Fruit fly (Drosophila melanogaster) whole organism, wandering third instar larva: ENCODE results near the gene shv.

ENCODE experiments used
- Abd-B ChIP-seq: fragments of >200 bp; optimal IDR thresholded peaks from 2 replicates; lab custom pipeline; 2017; ENCODE audit warnings: missing biosample characterization, missing genetic modification characterization
- CG32264 ChIP-seq: fragments of 200-800 bp; sonication (Bioruptor generic); optimal IDR thresholded peaks from 2 replicates; lab custom pipeline; 2016; ENCODE audit warnings: missing biosample characterization, missing genetic modification characterization
- CG9705 ChIP-seq: fragments of 200-800 bp; sonication (Bioruptor generic); optimal IDR thresholded peaks from 2 replicates; lab custom pipeline; 2018; ENCODE audit warnings: missing biosample characterization, mild to moderate bottlenecking, missing genetic modification characterization
- CrebA ChIP-seq: fragments of 200-800 bp; sonication (Bioruptor generic); optimal IDR thresholded peaks from 2 replicates; lab custom pipeline; 2016; ENCODE audit warnings: missing biosample characterization, mild to moderate bottlenecking, missing genetic modification characterization, borderline replicate concordance
- Dfd ChIP-seq: fragments of >200 bp; optimal IDR thresholded peaks from 2 replicates; lab custom pipeline; 2017; ENCODE audit warnings: missing biosample characterization, missing genetic modification characterization
- Dif ChIP-seq: fragments of 200-275, 200-300 bp; sonication (Bioruptor generic); optimal IDR thresholded peaks from 2 replicates; lab custom pipeline; 2018; ENCODE audit warnings: missing biosample characterization, missing genetic modification characterization; ENCODE audit not compliant: partially characterized antibody
- GATAd ChIP-seq: sonication (Bioruptor generic); optimal IDR thresholded peaks from 2 replicates; lab custom pipeline; 2016; ENCODE audit warnings: missing biosample characterization, missing genetic modification characterization
- HLH106 ChIP-seq: fragments of 200-800 bp; optimal IDR thresholded peaks from 3 replicates; lab custom pipeline; 2019; ENCODE audit warnings: missing biosample characterization, mild to moderate bottlenecking, missing genetic modification characterization, moderate library complexity
- Hnf4 ChIP-seq: fragments of 200-800 bp; sonication (Bioruptor generic); optimal IDR thresholded peaks from 2 replicates; lab custom pipeline; 2016; ENCODE audit warnings: missing biosample characterization, mild to moderate bottlenecking, missing genetic modification characterization
- Hr78 ChIP-seq: fragments of >200 bp; optimal IDR thresholded peaks from 2 replicates; lab custom pipeline; 2017; ENCODE audit warnings: missing biosample characterization, missing genetic modification characterization
- Hr83 ChIP-seq: fragments of 200-300 bp; sonication (Bioruptor generic); optimal IDR thresholded peaks from 2 replicates; lab custom pipeline; 2016; ENCODE audit warnings: missing biosample characterization, mild to moderate bottlenecking, missing genetic modification characterization, moderate library complexity; ENCODE audit not compliant: poor library complexity, severe bottlenecking
- Jra ChIP-seq: sonication (Bioruptor generic); optimal IDR thresholded peaks from 2 replicates; lab custom pipeline; 2016; ENCODE audit warnings: missing biosample characterization, missing genetic modification characterization
- Mio ChIP-seq: sonication (Bioruptor generic); optimal IDR thresholded peaks from 2 replicates; lab custom pipeline; 2016; ENCODE audit warnings: missing biosample characterization, missing genetic modification characterization
- Myc ChIP-seq: fragments of >200 bp; optimal IDR thresholded peaks from 2 replicates; lab custom pipeline; 2017
- N ChIP-seq: fragments of >200 bp; optimal IDR thresholded peaks from 2 replicates; lab custom pipeline; 2018; ENCODE audit warnings: missing biosample characterization, missing external identifiers, missing genetic modification characterization
- OdsH ChIP-seq: fragments of 200-800 bp; sonication (Bioruptor generic); optimal IDR thresholded peaks from 2 replicates; lab custom pipeline; 2016; ENCODE audit warnings: missing biosample characterization, mild to moderate bottlenecking, missing genetic modification characterization
- Rel ChIP-seq, 2 experiments: fragments of 200-800 bp; sonication (Bioruptor generic) in 1 of 2; optimal IDR thresholded peaks; 2 replicates in 1 of 2; 3 replicates in 1 of 2; lab custom pipeline; 2016 to 2019; ENCODE audit warnings: mild to moderate bottlenecking in 2 of 2, missing biosample characterization in 2 of 2, missing genetic modification characterization in 2 of 2, moderate library complexity in 1 of 2
- Sp1 ChIP-seq: fragments of 200-800 bp; sonication (Bioruptor generic); optimal IDR thresholded peaks from 3 replicates; lab custom pipeline; 2019; ENCODE audit warnings: missing biosample characterization, mild to moderate bottlenecking, missing genetic modification characterization, moderate library complexity
- Vsx2 ChIP-seq: fragments of 200-300, 225-300 bp; sonication (Bioruptor generic); optimal IDR thresholded peaks from 2 replicates; lab custom pipeline; 2018; ENCODE audit warnings: missing biosample characterization, missing genetic modification characterization; ENCODE audit not compliant: partially characterized antibody
- br ChIP-seq: fragments of 200-800 bp; sonication (Bioruptor generic); optimal IDR thresholded peaks from 2 replicates; lab custom pipeline; 2016; ENCODE audit warnings: missing biosample characterization, missing genetic modification characterization
- brk ChIP-seq: fragments of 200-800 bp; sonication (Bioruptor generic); optimal IDR thresholded peaks from 2 replicates; lab custom pipeline; 2016; ENCODE audit warnings: missing biosample characterization, mild to moderate bottlenecking, missing genetic modification characterization
- dl ChIP-seq, 2 experiments: fragments of 175-275, 200-275 bp in 1 of 2; fragments of 200-275 bp in 1 of 2; sonication (Bioruptor generic); optimal IDR thresholded peaks; lab custom pipeline; 2018; ENCODE audit warnings: mild to moderate bottlenecking in 2 of 2, missing biosample characterization in 2 of 2, missing genetic modification characterization in 2 of 2, moderate library complexity in 2 of 2; ENCODE audit not compliant: partially characterized antibody in 2 of 2, insufficient read depth in 1 of 2
- dmrt93B ChIP-seq: fragments of 200-800 bp; sonication (Bioruptor generic); optimal IDR thresholded peaks from 2 replicates; lab custom pipeline; 2018; ENCODE audit warnings: missing biosample characterization, mild to moderate bottlenecking, missing genetic modification characterization
- dsf ChIP-seq: sonication (Bioruptor generic); optimal IDR thresholded peaks from 2 replicates; lab custom pipeline; 2016; ENCODE audit warnings: missing biosample characterization, missing genetic modification characterization, borderline replicate concordance
- ey ChIP-seq: fragments of 200-800 bp; sonication (Bioruptor generic); optimal IDR thresholded peaks from 2 replicates; lab custom pipeline; 2016; ENCODE audit warnings: missing biosample characterization, missing genetic modification characterization
- foxo ChIP-seq, 2 experiments: fragments of 200-800 bp; sonication (Bioruptor generic); optimal IDR thresholded peaks; 2 replicates in 1 of 2; 3 replicates in 1 of 2; lab custom pipeline; 2016 to 2017; ENCODE audit warnings: missing biosample characterization in 2 of 2, missing genetic modification characterization in 2 of 2
- fru ChIP-seq: fragments of 200-800 bp; sonication (Bioruptor generic); optimal IDR thresholded peaks from 3 replicates; lab custom pipeline; 2016; ENCODE audit warnings: missing biosample characterization, mild to moderate bottlenecking, missing genetic modification characterization
- h ChIP-seq: fragments of 200-800 bp; sonication (Bioruptor generic); optimal IDR thresholded peaks from 3 replicates; lab custom pipeline; 2016; ENCODE audit warnings: missing biosample characterization, mild to moderate bottlenecking, missing genetic modification characterization
- jim ChIP-seq: fragments of 175-275, 200-325 bp; sonication (Bioruptor generic); optimal IDR thresholded peaks from 2 replicates; lab custom pipeline; 2016; ENCODE audit warnings: missing biosample characterization, mild to moderate bottlenecking, missing genetic modification characterization
- lola ChIP-seq: fragments of >200 bp; optimal IDR thresholded peaks from 2 replicates; lab custom pipeline; 2017; ENCODE audit warnings: missing biosample characterization, missing genetic modification characterization
- pan ChIP-seq: fragments of >200 bp; optimal IDR thresholded peaks from 2 replicates; lab custom pipeline; 2017
- psq ChIP-seq: fragments of 200-800 bp; sonication (Bioruptor generic); optimal IDR thresholded peaks from 3 replicates; lab custom pipeline; 2017; ENCODE audit warnings: missing biosample characterization, mild to moderate bottlenecking, missing genetic modification characterization, moderate library complexity
- rgr ChIP-seq: fragments of 200-800 bp; sonication (Bioruptor generic); optimal IDR thresholded peaks from 3 replicates; lab custom pipeline; 2016; ENCODE audit warnings: missing biosample characterization, mild to moderate bottlenecking, missing genetic modification characterization
- sage ChIP-seq: fragments of 200-800 bp; sonication (Bioruptor generic); optimal IDR thresholded peaks from 2 replicates; lab custom pipeline; 2016; ENCODE audit warnings: missing biosample characterization, mild to moderate bottlenecking, missing genetic modification characterization
- sv ChIP-seq: fragments of 200-800 bp; sonication (Bioruptor generic); optimal IDR thresholded peaks from 3 replicates; lab custom pipeline; 2016; ENCODE audit warnings: missing biosample characterization, missing genetic modification characterization
- tai ChIP-seq: sonication (Bioruptor generic); optimal IDR thresholded peaks from 2 replicates; lab custom pipeline; 2016; ENCODE audit warnings: missing biosample characterization, missing genetic modification characterization
- usp ChIP-seq: fragments of >200 bp; optimal IDR thresholded peaks from 2 replicates; lab custom pipeline; 2017; ENCODE audit warnings: missing biosample characterization, missing genetic modification characterization
- woc ChIP-seq: sonication (Bioruptor generic); optimal IDR thresholded peaks from 2 replicates; lab custom pipeline; 2016; ENCODE audit warnings: missing biosample characterization, mild to moderate bottlenecking, missing genetic modification characterization

The shv gene

DNA sequence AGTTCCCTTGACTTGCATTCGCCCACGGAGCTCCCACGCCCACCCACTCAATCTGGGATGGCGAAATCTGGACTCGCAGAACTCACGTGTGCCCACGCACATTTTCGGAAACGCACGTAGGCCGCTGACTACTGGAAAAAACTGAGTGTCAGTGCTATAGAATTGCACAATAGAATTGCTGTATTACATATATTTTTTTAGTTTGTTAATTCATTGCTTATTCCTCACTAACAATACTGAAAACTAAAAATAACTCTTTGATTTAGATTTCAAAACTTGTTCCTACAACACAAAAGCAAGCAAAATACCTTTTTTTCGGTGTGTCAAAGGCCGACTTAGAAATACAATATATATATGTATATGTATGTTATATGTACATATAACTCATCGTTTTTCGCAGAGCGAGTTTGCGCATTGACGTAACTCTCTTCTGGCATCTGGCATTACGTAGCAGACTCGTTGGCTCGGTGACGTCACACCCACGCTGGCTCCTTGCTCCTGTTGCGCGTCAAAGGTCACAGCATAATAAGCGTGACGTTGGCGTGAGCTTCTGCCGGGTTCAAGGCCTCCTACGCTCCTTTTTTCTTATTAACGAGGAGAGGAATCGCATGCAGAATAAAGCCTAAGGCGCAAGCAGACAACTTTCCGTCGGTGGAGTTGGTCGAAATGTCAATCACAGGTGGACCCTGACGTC is 29.0 kb downstream of the shv start:
- TF ChIP-seq h (GFP tag; lab: Kevin White, UChicago) = peak; percentile 46
- TF ChIP-seq foxo (GFP tag; optimal IDR thresholded peaks at IDR 0.05; lab: Kevin White, UChicago) = peak in 1 of 2 experiments; percentile 67
- no peak for TF ChIP-seq dsf (GFP tag; lab: Kevin White, UChicago)
- no peak for TF ChIP-seq Hnf4 (GFP tag; lab: Kevin White, UChicago)
- no peak for TF ChIP-seq lola (GFP tag; lab: Kevin White, UChicago)
- no peak for TF ChIP-seq psq (GFP tag; lab: Kevin White, UChicago)
- TF ChIP-seq OdsH = peak; percentile 22
- no peak for TF ChIP-seq brk (GFP tag; lab: Kevin White, UChicago)
- TF ChIP-seq jim (GFP tag; lab: Kevin White, UChicago) = no peak
- TF ChIP-seq CrebA (GFP tag; lab: Kevin White, UChicago) = no peak
- TF ChIP-seq N (GFP tag; lab: Kevin White, UChicago) = no peak
- TF ChIP-seq Sp1 (GFP tag; lab: Kevin White, UChicago) = peak; percentile 4
- no peak for TF ChIP-seq woc (GFP tag; lab: Kevin White, UChicago)
- no peak for TF ChIP-seq Dif
- TF ChIP-seq Jra = no peak
- peak; percentile 37 for TF ChIP-seq HLH106 (tag; lab: Kevin White, UChicago)
- no peak for TF ChIP-seq CG32264 (GFP tag; lab: Kevin White, UChicago)
- TF ChIP-seq usp (GFP tag; lab: Kevin White, UChicago) = no peak
- no peak for TF ChIP-seq tai (GFP tag; lab: Kevin White, UChicago)
- TF ChIP-seq dl (GFP tag; optimal IDR thresholded peaks at IDR 0.05; lab: Kevin White, UChicago; ENCODE audit: insufficient read depth in 1 of 2, partially characterized antibody in 2 of 2) = no peak
- TF ChIP-seq rgr (GFP tag; lab: Kevin White, UChicago) = peak; percentile 66
- no peak for TF ChIP-seq Mio
- TF ChIP-seq GATAd (GFP tag; lab: Kevin White, UChicago) = no peak
- TF ChIP-seq dmrt93B (GFP tag; lab: Kevin White, UChicago) = no peak
- TF ChIP-seq fru = peak; percentile 24
- TF ChIP-seq Myc (lab: Kevin White, UChicago) = no peak
- no peak for TF ChIP-seq CG9705 (GFP tag; lab: Kevin White, UChicago)
- no peak for TF ChIP-seq Dfd (GFP tag; lab: Kevin White, UChicago)
- TF ChIP-seq Rel (GFP tag; optimal IDR thresholded peaks at IDR 0.05; lab: Kevin White, UChicago) = no peak
- no peak for TF ChIP-seq Rel (tag; optimal IDR thresholded peaks at IDR 0.05; lab: Kevin White, UChicago)
- TF ChIP-seq Vsx2 (GFP tag; lab: Kevin White, UChicago) = no peak
- TF ChIP-seq Abd-B (GFP tag; lab: Kevin White, UChicago) = no peak
- TF ChIP-seq br (GFP tag; lab: Kevin White, UChicago) = no peak
- TF ChIP-seq Hr78 (GFP tag; lab: Kevin White, UChicago) = no peak
- peak; percentile 52 for TF ChIP-seq ey (GFP tag; lab: Kevin White, UChicago)
- TF ChIP-seq sage (GFP tag; lab: Kevin White, UChicago) = no peak
- TF ChIP-seq Hr83 (GFP tag; lab: Kevin White, UChicago) = no peak
- TF ChIP-seq sv (GFP tag; lab: Kevin White, UChicago) = peak; percentile 45
- TF ChIP-seq pan (lab: Kevin White, UChicago) = no peak

DNA sequence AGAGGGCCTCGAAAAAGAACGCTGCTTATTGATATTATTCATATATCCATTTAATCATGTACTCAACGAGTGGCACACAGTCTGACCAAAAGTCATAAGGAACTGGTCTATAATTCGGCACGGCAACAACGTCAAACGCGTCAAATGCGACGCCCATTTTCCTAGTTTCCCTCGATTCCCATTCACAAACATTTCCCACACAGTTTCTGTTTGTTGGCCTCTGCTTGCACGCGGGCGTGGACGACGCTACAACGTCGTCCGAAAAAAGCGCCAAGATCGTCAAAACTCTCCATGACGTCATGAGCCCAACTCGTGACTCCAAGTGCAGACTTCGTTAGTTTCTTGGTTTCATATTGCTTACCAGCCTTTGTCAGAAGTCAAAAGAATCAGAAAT is 29.5 kb downstream of the shv start:
- TF ChIP-seq rgr (GFP tag; lab: Kevin White, UChicago) (no peak), usp (GFP tag; lab: Kevin White, UChicago) (no peak), woc (GFP tag; lab: Kevin White, UChicago) (no peak), Dfd (GFP tag; lab: Kevin White, UChicago) (no peak), OdsH (no peak), ey (GFP tag; lab: Kevin White, UChicago) (no peak), br (GFP tag; lab: Kevin White, UChicago) (no peak), h (GFP tag; lab: Kevin White, UChicago) (no peak), N (GFP tag; lab: Kevin White, UChicago) (no peak), psq (GFP tag; lab: Kevin White, UChicago) (no peak), CG32264 (GFP tag; lab: Kevin White, UChicago) (no peak), jim (GFP tag; lab: Kevin White, UChicago) (no peak), Rel (GFP tag; optimal IDR thresholded peaks at IDR 0.05; lab: Kevin White, UChicago) (no peak), Rel (tag; optimal IDR thresholded peaks at IDR 0.05; lab: Kevin White, UChicago) (no peak), GATAd (GFP tag; lab: Kevin White, UChicago) (no peak)
- TF ChIP-seq, all 38 proteins: peak for 0
